Fruit fly (Drosophila melanogaster): ENCODE measurements around the gene BI-1.

dm6 chr3L:8358138-8358537, 49.4 kb upstream of the BI-1 start:
- no peak for TF ChIP-seq GATAd (GFP tag; optimal IDR thresholded peaks at IDR 0.05)
- no peak for TF ChIP-seq Abd-B (GFP tag; optimal IDR thresholded peaks at IDR 0.05)
- no peak for TF ChIP-seq fru (GFP tag; optimal IDR thresholded peaks at IDR 0.05)

All from whole organism, wandering third instar larva.